Worm (Caenorhabditis elegans) whole organism, L2 larva: ENCODE results near the gene bus-18.

Experiments
- C34F6.9 ChIP-seq: fragments of 150-350 bp; optimal IDR thresholded peaks from 2 replicates; lab custom pipeline; 2014; ENCODE audit warnings: missing biosample characterization, missing genetic modification characterization
- F13H6.1 ChIP-seq: sonication (generic microtip); optimal IDR thresholded peaks from 2 replicates; lab custom pipeline; 2016; ENCODE audit warnings: missing genetic modification characterization, missing compliant biosample characterization
- R02D3.7 ChIP-seq: fragments of 150-350 bp; optimal IDR thresholded peaks from 2 replicates; lab custom pipeline; 2014; ENCODE audit warnings: missing biosample characterization, missing genetic modification characterization
- Y55F3AM.14 ChIP-seq: fragments of 200-800 bp; sonication (Bioruptor generic); optimal IDR thresholded peaks from 2 replicates; lab custom pipeline; 2018; ENCODE audit warnings: mild to moderate bottlenecking, missing genetic modification characterization, missing compliant biosample characterization
- ZK546.5 ChIP-seq: sonication (generic microtip); optimal IDR thresholded peaks from 2 replicates; lab custom pipeline; 2017; ENCODE audit warnings: missing biosample characterization, missing genetic modification characterization
- alr-1 ChIP-seq: fragments of 150-350 bp; optimal IDR thresholded peaks from 2 replicates; lab custom pipeline; 2014; ENCODE audit warnings: missing biosample characterization, missing genetic modification characterization
- aly-2 ChIP-seq: fragments of 150-350 bp; optimal IDR thresholded peaks from 2 replicates; lab custom pipeline; 2014; ENCODE audit warnings: missing biosample characterization, missing genetic modification characterization
- ama-1 ChIP-seq: fragments of 150-350 bp; optimal IDR thresholded peaks from 2 replicates; lab custom pipeline; 2018; ENCODE audit warnings: inconsistent platforms
- blmp-1 ChIP-seq: sonication (generic microtip); optimal IDR thresholded peaks from 2 replicates; lab custom pipeline; 2017; ENCODE audit warnings: missing genetic modification characterization, mild to moderate bottlenecking, missing compliant biosample characterization, antibody characterized with exemption, moderate library complexity; ENCODE audit not compliant: insufficient read depth
- ceh-16 ChIP-seq: fragments of 150-350 bp; optimal IDR thresholded peaks from 2 replicates; lab custom pipeline; 2014; ENCODE audit warnings: missing biosample characterization, missing genetic modification characterization
- ceh-82 ChIP-seq: fragments of 150-350 bp; optimal IDR thresholded peaks from 2 replicates; lab custom pipeline; 2014; ENCODE audit warnings: missing biosample characterization, missing genetic modification characterization
- crh-2 ChIP-seq: sonication (generic microtip); optimal IDR thresholded peaks from 2 replicates; lab custom pipeline; 2017; ENCODE audit warnings: missing biosample characterization, missing genetic modification characterization
- dmd-4 ChIP-seq: sonication (generic microtip); optimal IDR thresholded peaks from 2 replicates; lab custom pipeline; 2017; ENCODE audit warnings: missing biosample characterization, missing genetic modification characterization
- egl-27 ChIP-seq: sonication (generic microtip); optimal IDR thresholded peaks from 3 replicates; lab custom pipeline; 2017; ENCODE audit warnings: missing biosample characterization, missing genetic modification reagents, missing genetic modification characterization
- elt-1 ChIP-seq: fragments of 150-350 bp; optimal IDR thresholded peaks from 2 replicates; lab custom pipeline; 2014; ENCODE audit warnings: missing biosample characterization, missing genetic modification characterization
- elt-3 ChIP-seq: sonication (generic microtip); optimal IDR thresholded peaks from 2 replicates; lab custom pipeline; 2017; ENCODE audit warnings: missing biosample characterization, missing genetic modification characterization
- fos-1 ChIP-seq: fragments of 150-350 bp; optimal IDR thresholded peaks from 2 replicates; lab custom pipeline; 2014; ENCODE audit warnings: missing biosample characterization, missing genetic modification characterization
- gmeb-1 ChIP-seq: fragments of 150-350 bp; optimal IDR thresholded peaks from 2 replicates; lab custom pipeline; 2014; ENCODE audit warnings: missing biosample characterization, missing genetic modification characterization
- lin-11 ChIP-seq: fragments of 150-350 bp; sonication (generic microtip); optimal IDR thresholded peaks from 2 replicates; lab custom pipeline; 2014; ENCODE audit warnings: missing biosample characterization, missing genetic modification characterization, inconsistent platforms, mixed read lengths
- lin-13 ChIP-seq: fragments of 150-350 bp; optimal IDR thresholded peaks from 2 replicates; lab custom pipeline; 2014; ENCODE audit warnings: missing biosample characterization, missing genetic modification reagents, missing genetic modification characterization
- lin-39 ChIP-seq: fragments of 150-350 bp; optimal IDR thresholded peaks from 2 replicates; lab custom pipeline; 2014; ENCODE audit warnings: missing biosample characterization, missing genetic modification reagents, missing genetic modification characterization
- lsy-2 ChIP-seq, 2 experiments: fragments of 150-350 bp in 1 of 2; sonication (generic microtip) in 1 of 2; optimal IDR thresholded peaks; 2 replicates each; lab custom pipeline; 2014 to 2017; ENCODE audit warnings: missing biosample characterization in 2 of 2, missing genetic modification characterization in 2 of 2
- mab-5 ChIP-seq: fragments of 150-350 bp; optimal IDR thresholded peaks from 2 replicates; lab custom pipeline; 2014; ENCODE audit warnings: missing biosample characterization, missing genetic modification characterization
- mbf-1 ChIP-seq: sonication (generic microtip); optimal IDR thresholded peaks from 2 replicates; lab custom pipeline; 2017; ENCODE audit warnings: missing biosample characterization, missing genetic modification characterization
- mdl-1 ChIP-seq, 2 experiments: fragments of 150-350 bp in 1 of 2; sonication (generic microtip) in 1 of 2; optimal IDR thresholded peaks; 2 replicates each; lab custom pipeline; 2017; ENCODE audit warnings: missing biosample characterization in 2 of 2, missing genetic modification characterization in 2 of 2
- nhr-10 ChIP-seq: sonication (generic microtip); optimal IDR thresholded peaks from 2 replicates; lab custom pipeline; 2017; ENCODE audit warnings: missing biosample characterization, missing genetic modification characterization
- nhr-11 ChIP-seq: fragments of 150-350 bp; optimal IDR thresholded peaks from 2 replicates; lab custom pipeline; 2014; ENCODE audit warnings: missing biosample characterization, missing genetic modification characterization
- nhr-12 ChIP-seq: fragments of 150-350 bp; optimal IDR thresholded peaks from 2 replicates; lab custom pipeline; 2014; ENCODE audit warnings: missing biosample characterization, missing genetic modification characterization
- nhr-129 ChIP-seq: fragments of 150-350 bp; optimal IDR thresholded peaks from 2 replicates; lab custom pipeline; 2014; ENCODE audit warnings: missing biosample characterization, missing genetic modification characterization
- nhr-21 ChIP-seq: fragments of 150-350 bp; optimal IDR thresholded peaks from 2 replicates; lab custom pipeline; 2014; ENCODE audit warnings: missing biosample characterization, missing genetic modification characterization
- nhr-23 ChIP-seq: fragments of 150-350 bp; optimal IDR thresholded peaks from 2 replicates; lab custom pipeline; 2014; ENCODE audit warnings: missing biosample characterization, missing genetic modification reagents, missing genetic modification characterization
- nhr-237 ChIP-seq: fragments of 150-350 bp; optimal IDR thresholded peaks from 2 replicates; lab custom pipeline; 2014; ENCODE audit warnings: missing biosample characterization, missing genetic modification characterization
- nhr-25 ChIP-seq: fragments of 150-350 bp; sonication (generic microtip); optimal IDR thresholded peaks from 3 replicates; lab custom pipeline; 2014; ENCODE audit warnings: missing biosample characterization, missing genetic modification characterization
- nhr-6 ChIP-seq: fragments of 150-350 bp; optimal IDR thresholded peaks from 2 replicates; lab custom pipeline; 2014; ENCODE audit warnings: missing biosample characterization, missing genetic modification characterization
- nhr-77 ChIP-seq: fragments of 150-350 bp; optimal IDR thresholded peaks from 2 replicates; lab custom pipeline; 2014; ENCODE audit warnings: missing biosample characterization, missing genetic modification characterization
- peb-1 ChIP-seq: fragments of 150-350 bp; optimal IDR thresholded peaks from 2 replicates; lab custom pipeline; 2014; ENCODE audit warnings: missing biosample characterization, missing genetic modification characterization
- sem-4 ChIP-seq: fragments of 150-350 bp; optimal IDR thresholded peaks from 2 replicates; lab custom pipeline; 2014; ENCODE audit warnings: missing biosample characterization, missing genetic modification reagents, missing genetic modification characterization
- skn-1 ChIP-seq: sonication (generic microtip); optimal IDR thresholded peaks from 2 replicates; lab custom pipeline; 2017; ENCODE audit warnings: missing biosample characterization, missing genetic modification characterization
- sma-3 ChIP-seq: sonication (generic microtip); optimal IDR thresholded peaks from 2 replicates; lab custom pipeline; 2016; ENCODE audit warnings: missing genetic modification reagents, missing genetic modification characterization, missing compliant biosample characterization
- sma-9 ChIP-seq, 2 experiments: fragments of 150-350 bp in 1 of 2; sonication (generic microtip) in 1 of 2; optimal IDR thresholded peaks; 2 replicates each; lab custom pipeline; 2014 to 2016; ENCODE audit warnings: missing genetic modification characterization in 2 of 2, mild to moderate bottlenecking in 1 of 2, missing biosample characterization in 1 of 2, missing compliant biosample characterization in 1 of 2, missing genetic modification reagents in 1 of 2, moderate library complexity in 1 of 2
- snpc-4 ChIP-seq: fragments of 150-350 bp; optimal IDR thresholded peaks from 2 replicates; lab custom pipeline; 2014; ENCODE audit warnings: missing biosample characterization, missing genetic modification characterization
- unc-39 ChIP-seq: fragments of 150-350 bp; optimal IDR thresholded peaks from 2 replicates; lab custom pipeline; 2014; ENCODE audit warnings: missing biosample characterization, missing genetic modification characterization
- unc-55 ChIP-seq: fragments of 150-350 bp; sonication (generic microtip); optimal IDR thresholded peaks from 3 replicates; lab custom pipeline; 2014; ENCODE audit warnings: missing biosample characterization, missing genetic modification reagents, missing genetic modification characterization
- unc-62 ChIP-seq: fragments of 150-350 bp; optimal IDR thresholded peaks from 2 replicates; lab custom pipeline; 2014; ENCODE audit warnings: missing biosample characterization, missing genetic modification reagents, missing genetic modification characterization
- zag-1 ChIP-seq: fragments of 150-350 bp; optimal IDR thresholded peaks from 2 replicates; lab custom pipeline; 2014; ENCODE audit warnings: missing biosample characterization, missing genetic modification characterization
- ztf-1 ChIP-seq: fragments of 200-800 bp; sonication (Bioruptor generic); conservative IDR thresholded peaks from 2 replicates; pipeline ENCODE4 v1.3.6; 2022; ENCODE audit warnings: missing genetic modification characterization, missing compliant biosample characterization
- ztf-11 ChIP-seq: sonication (generic microtip); optimal IDR thresholded peaks from 2 replicates; lab custom pipeline; 2017; ENCODE audit warnings: missing biosample characterization, missing genetic modification characterization
- ztf-4 ChIP-seq: fragments of 150-350 bp; optimal IDR thresholded peaks from 2 replicates; lab custom pipeline; 2014; ENCODE audit warnings: missing biosample characterization, missing genetic modification characterization

Gene bus-18

DNA sequence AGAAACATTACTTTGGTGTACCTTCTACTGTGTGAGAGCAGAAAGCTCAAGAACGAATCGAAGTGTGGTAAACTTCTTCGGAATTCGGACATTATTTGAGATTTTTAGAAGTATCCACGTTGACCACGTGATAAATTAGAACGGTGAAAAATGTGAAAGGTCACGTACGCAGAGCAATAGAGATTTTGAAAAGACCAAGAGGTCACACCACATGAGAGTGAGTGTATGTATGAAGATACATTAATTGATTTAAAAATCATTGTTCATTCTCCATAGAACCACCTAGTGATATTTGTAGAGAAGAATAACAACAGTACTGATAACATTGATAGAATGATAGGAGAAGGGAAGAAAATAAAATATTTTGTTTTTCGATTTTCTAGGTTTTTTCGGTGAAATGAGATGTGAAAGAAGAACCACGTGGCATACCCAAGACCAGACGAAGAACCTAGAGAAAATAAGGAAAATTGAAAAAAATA, 49.0 kb downstream of the bus-18 start, which contains the start of gene pyc-1:
pyc-1 (minus strand) TSS at position 69 of the 479 bp plus-strand sequence.
- no peak for TF ChIP-seq egl-27
- TF ChIP-seq peb-1 (tag; lab: Kevin White, UChicago), result no peak
- TF ChIP-seq Y55F3AM.14 (GFP tag; lab: Kevin White, UChicago), result no peak
- peak; percentile 85 for TF ChIP-seq nhr-129 (tag; lab: Kevin White, UChicago)
- TF ChIP-seq lin-39 (tag; lab: Kevin White, UChicago), result no peak
- no peak for TF ChIP-seq ama-1 (lab: Kevin White, UChicago)
- TF ChIP-seq ZK546.5 (tag; lab: Kevin White, UChicago), result no peak
- no peak for TF ChIP-seq unc-39 (tag; lab: Kevin White, UChicago)
- no peak for TF ChIP-seq elt-3 (tag; lab: Kevin White, UChicago)
- TF ChIP-seq C34F6.9 (tag; lab: Kevin White, UChicago), result peak; percentile 54
- no peak for TF ChIP-seq ceh-16 (tag; lab: Kevin White, UChicago)
- no peak for TF ChIP-seq nhr-12
- TF ChIP-seq nhr-23, result no peak
- peak; percentile 76 for TF ChIP-seq lin-13
- peak; percentile 32 for TF ChIP-seq fos-1 (tag; lab: Kevin White, UChicago)
- no peak for TF ChIP-seq ceh-82
- TF ChIP-seq F13H6.1 (tag; lab: Kevin White, UChicago), result peak; percentile 33
- no peak for TF ChIP-seq blmp-1
- TF ChIP-seq lsy-2 (tag; optimal IDR thresholded peaks at IDR 0.05; lab: Kevin White, UChicago), result peak in 1 of 2 experiments; percentile 62
- TF ChIP-seq sma-3 (GFP tag; lab: Kevin White, UChicago), result peak; percentile 37
- no peak for TF ChIP-seq elt-1 (tag; lab: Kevin White, UChicago)
- no peak for TF ChIP-seq R02D3.7
- peak; percentile 40 for TF ChIP-seq sma-9 (GFP tag; optimal IDR thresholded peaks at IDR 0.05; lab: Kevin White, UChicago)
- TF ChIP-seq sma-9 (tag; optimal IDR thresholded peaks at IDR 0.05; lab: Kevin White, UChicago), result no peak
- no peak for TF ChIP-seq ztf-11 (tag; lab: Kevin White, UChicago)
- TF ChIP-seq gmeb-1, result peak; percentile 57
- no peak for TF ChIP-seq aly-2 (tag; lab: Kevin White, UChicago)
- TF ChIP-seq unc-62 (GFP tag; lab: Kevin White, UChicago), result no peak
- TF ChIP-seq zag-1 (tag; lab: Kevin White, UChicago), result no peak
- TF ChIP-seq dmd-4 (tag; lab: Kevin White, UChicago), result no peak
- TF ChIP-seq nhr-77 (tag; lab: Kevin White, UChicago), result no peak
- TF ChIP-seq nhr-25 (tag; lab: Kevin White, UChicago), result peak; percentile 59
- no peak for TF ChIP-seq ztf-1
- no peak for TF ChIP-seq unc-55
- TF ChIP-seq skn-1 (tag; lab: Kevin White, UChicago), result peak; percentile 12
- TF ChIP-seq ztf-4 (tag; lab: Kevin White, UChicago), result peak; percentile 80
- no peak for TF ChIP-seq nhr-11 (tag; lab: Kevin White, UChicago)
- peak; percentile 45 for TF ChIP-seq nhr-6
- TF ChIP-seq alr-1 (tag; lab: Kevin White, UChicago), result no peak
- TF ChIP-seq nhr-10 (tag; lab: Kevin White, UChicago), result no peak
- no peak for TF ChIP-seq nhr-237 (tag; lab: Kevin White, UChicago)
- TF ChIP-seq sem-4 (tag; lab: Kevin White, UChicago), result no peak
- TF ChIP-seq lin-11 (tag; lab: Kevin White, UChicago), result no peak
- no peak for TF ChIP-seq snpc-4 (tag; lab: Kevin White, UChicago)
- peak; percentile 82 for TF ChIP-seq crh-2
- no peak for TF ChIP-seq mab-5
- TF ChIP-seq nhr-21 (tag; lab: Kevin White, UChicago), result peak; percentile 25
- no peak for TF ChIP-seq mbf-1 (tag; lab: Kevin White, UChicago)
- peak in 1 of 2 experiments; percentile 36 for TF ChIP-seq mdl-1 (tag; optimal IDR thresholded peaks at IDR 0.05; lab: Kevin White, UChicago)
